Fruit fly (Drosophila melanogaster) whole organism, embryonic: ENCODE measurements around the gene Polr3E.

Experiments
- CG12659 ChIP-seq: fragments of 200-800 bp; sonication (Bioruptor generic); optimal IDR thresholded peaks from 3 replicates; lab custom pipeline; 2017; ENCODE audit warnings: mild to moderate bottlenecking, missing biosample characterization, missing genetic modification reagents, missing genetic modification characterization
- CG13123 ChIP-seq: fragments of 200-800 bp; sonication (Bioruptor generic); optimal IDR thresholded peaks from 2 replicates; lab custom pipeline; 2016; ENCODE audit warnings: missing biosample characterization, missing genetic modification characterization
- Dfd ChIP-seq, 2 experiments: fragments of >200 bp; optimal IDR thresholded peaks; 2 replicates each; lab custom pipeline; 2017; ENCODE audit warnings: missing biosample characterization in 2 of 2, missing genetic modification characterization in 2 of 2
- NC2β ChIP-seq: fragments of 200-800 bp; sonication (Bioruptor generic); optimal IDR thresholded peaks from 2 replicates; lab custom pipeline; 2016; ENCODE audit warnings: missing biosample characterization, missing genetic modification characterization
- Nf-YA ChIP-seq: fragments of 200-800 bp; sonication (Bioruptor generic); IDR thresholded peaks from 2 replicates; pipeline ENCODE4 v1.3.6; 2022; ENCODE audit warnings: missing biosample characterization, missing genetic modification characterization
- bcd ChIP-seq: fragments of 200-800 bp; sonication (Bioruptor generic); optimal IDR thresholded peaks from 2 replicates; lab custom pipeline; 2017; ENCODE audit warnings: missing biosample characterization, mild to moderate bottlenecking, missing genetic modification characterization
- dm ChIP-seq: fragments of 200-800 bp; sonication (Bioruptor generic); optimal IDR thresholded peaks from 3 replicates; lab custom pipeline; 2016; ENCODE audit warnings: missing biosample characterization, missing genetic modification characterization
- fru ChIP-seq: fragments of >200 bp; optimal IDR thresholded peaks from 2 replicates; lab custom pipeline; 2017
- kay ChIP-seq: fragments of 200-800 bp; sonication (Bioruptor generic); optimal IDR thresholded peaks from 2 replicates; lab custom pipeline; 2016; ENCODE audit warnings: missing biosample characterization, missing genetic modification characterization
- luna ChIP-seq: fragments of 200-800 bp; sonication (Bioruptor generic); optimal IDR thresholded peaks from 2 replicates; lab custom pipeline; 2016; ENCODE audit warnings: missing biosample characterization, missing genetic modification characterization
- zen ChIP-seq: fragments of 200-800 bp; sonication (Bioruptor generic); optimal IDR thresholded peaks from 3 replicates; lab custom pipeline; 2018; ENCODE audit warnings: missing biosample characterization, mild to moderate bottlenecking, missing genetic modification characterization, moderate library complexity

- TF ChIP-seq fru (lab: Kevin White, UChicago) (no peak), zen (tag; lab: Kevin White, UChicago) (no peak), luna (GFP tag; lab: Kevin White, UChicago) (no peak), kay (GFP tag; lab: Kevin White, UChicago) (no peak), bcd (GFP tag; lab: Kevin White, UChicago) (no peak), NC2β (GFP tag; lab: Kevin White, UChicago) (no peak), CG12659 (GFP tag; lab: Kevin White, UChicago) (no peak), dm (no peak), CG13123 (GFP tag; lab: Kevin White, UChicago) (no peak), Dfd (GFP tag; optimal IDR thresholded peaks at IDR 0.05; lab: Kevin White, UChicago) (no peak), Nf-YA (GFP tag; lab: Robert Waterston, UW) (no peak)
These were observed 37.8 kb downstream of the Polr3E start for dm6 chr3L:21069453-21069852.
